Worm (Caenorhabditis elegans): Measurements from ENCODE around the gene B0432.10.

- TF ChIP-seq W03F9.2 (tag; optimal IDR thresholded peaks at IDR 0.05) (no peak), him-1 (tag; optimal IDR thresholded peaks at IDR 0.05) (no peak), dao-5 (tag; optimal IDR thresholded peaks at IDR 0.05) (no peak)
Observed at ce11 chrII:307154-307553, 21.1 kb upstream of the B0432.10 start, which contains the start of gene K01A2.4.
